Worm (Caenorhabditis elegans) whole organism, L2 larva: Measurements from ENCODE around the gene her-1.

ENCODE experiments used
- ama-1 ChIP-seq: fragments of 150-350 bp; optimal IDR thresholded peaks from 2 replicates; lab custom pipeline; 2018; ENCODE audit warnings: inconsistent platforms
- blmp-1 ChIP-seq: sonication (generic microtip); optimal IDR thresholded peaks from 2 replicates; lab custom pipeline; 2017; ENCODE audit warnings: missing genetic modification characterization, mild to moderate bottlenecking, missing compliant biosample characterization, antibody characterized with exemption, moderate library complexity; ENCODE audit not compliant: insufficient read depth
- ceh-82 ChIP-seq: fragments of 150-350 bp; optimal IDR thresholded peaks from 2 replicates; lab custom pipeline; 2014; ENCODE audit warnings: missing biosample characterization, missing genetic modification characterization
- dmd-4 ChIP-seq: sonication (generic microtip); optimal IDR thresholded peaks from 2 replicates; lab custom pipeline; 2017; ENCODE audit warnings: missing biosample characterization, missing genetic modification characterization
- egl-27 ChIP-seq: sonication (generic microtip); optimal IDR thresholded peaks from 3 replicates; lab custom pipeline; 2017; ENCODE audit warnings: missing biosample characterization, missing genetic modification reagents, missing genetic modification characterization
- elt-1 ChIP-seq: fragments of 150-350 bp; optimal IDR thresholded peaks from 2 replicates; lab custom pipeline; 2014; ENCODE audit warnings: missing biosample characterization, missing genetic modification characterization
- fos-1 ChIP-seq: fragments of 150-350 bp; optimal IDR thresholded peaks from 2 replicates; lab custom pipeline; 2014; ENCODE audit warnings: missing biosample characterization, missing genetic modification characterization
- lin-13 ChIP-seq: fragments of 150-350 bp; optimal IDR thresholded peaks from 2 replicates; lab custom pipeline; 2014; ENCODE audit warnings: missing biosample characterization, missing genetic modification reagents, missing genetic modification characterization
- lsy-2 ChIP-seq, 2 experiments: fragments of 150-350 bp in 1 of 2; sonication (generic microtip) in 1 of 2; optimal IDR thresholded peaks; 2 replicates each; lab custom pipeline; 2014 to 2017; ENCODE audit warnings: missing biosample characterization in 2 of 2, missing genetic modification characterization in 2 of 2
- nhr-11 ChIP-seq: fragments of 150-350 bp; optimal IDR thresholded peaks from 2 replicates; lab custom pipeline; 2014; ENCODE audit warnings: missing biosample characterization, missing genetic modification characterization
- nhr-237 ChIP-seq: fragments of 150-350 bp; optimal IDR thresholded peaks from 2 replicates; lab custom pipeline; 2014; ENCODE audit warnings: missing biosample characterization, missing genetic modification characterization
- unc-62 ChIP-seq: fragments of 150-350 bp; optimal IDR thresholded peaks from 2 replicates; lab custom pipeline; 2014; ENCODE audit warnings: missing biosample characterization, missing genetic modification reagents, missing genetic modification characterization
- zag-1 ChIP-seq: fragments of 150-350 bp; optimal IDR thresholded peaks from 2 replicates; lab custom pipeline; 2014; ENCODE audit warnings: missing biosample characterization, missing genetic modification characterization
- ztf-11 ChIP-seq: sonication (generic microtip); optimal IDR thresholded peaks from 2 replicates; lab custom pipeline; 2017; ENCODE audit warnings: missing biosample characterization, missing genetic modification characterization

- TF ChIP-seq blmp-1 (tag; lab: Kevin White, UChicago) (no peak), zag-1 (tag; lab: Kevin White, UChicago) (no peak), elt-1 (tag; lab: Kevin White, UChicago) (no peak), egl-27 (no peak), lsy-2 (tag; optimal IDR thresholded peaks at IDR 0.05; lab: Kevin White, UChicago) (no peak), ztf-11 (tag; lab: Kevin White, UChicago) (no peak), fos-1 (tag; lab: Kevin White, UChicago) (no peak), ama-1 (lab: Kevin White, UChicago) (no peak), unc-62 (GFP tag; lab: Kevin White, UChicago) (no peak), dmd-4 (no peak), nhr-11 (no peak), lin-13 (GFP tag; lab: Kevin White, UChicago) (no peak), ceh-82 (tag; lab: Kevin White, UChicago) (no peak), nhr-237 (tag; lab: Kevin White, UChicago) (no peak)
Measured at ce11 chrV:9685559-9685958, 11.3 kb upstream of the her-1 start, which contains the start of gene ZK287.4.
